Worm (Caenorhabditis elegans): ENCODE results near the gene F09A5.2.

F09A5.2 gene

ce11 chrX:13145988-13146873 is 11.3 kb downstream of the F09A5.2 start:
- peak; percentile 47 for TF ChIP-seq ceh-43 (GFP tag; optimal IDR thresholded peaks at IDR 0.05)
- TF ChIP-seq blmp-1 (tag; optimal IDR thresholded peaks at IDR 0.05), result peak; percentile 79
- peak; percentile 71 for TF ChIP-seq ztf-11 (tag; optimal IDR thresholded peaks at IDR 0.05)
- TF ChIP-seq ceh-83 (GFP tag; optimal IDR thresholded peaks at IDR 0.05), result no peak
- TF ChIP-seq drap-1 (GFP tag; optimal IDR thresholded peaks at IDR 0.05), result no peak
- TF ChIP-seq nhr-12 (tag; optimal IDR thresholded peaks at IDR 0.05), result no peak
- no peak for TF ChIP-seq snpc-4 (tag; optimal IDR thresholded peaks at IDR 0.05)
- TF ChIP-seq elt-1 (tag; optimal IDR thresholded peaks at IDR 0.05; ENCODE audit: borderline replicate concordance, insufficient read depth), result no peak
- peak; percentile 72 for TF ChIP-seq sptf-1 (tag; optimal IDR thresholded peaks at IDR 0.05)
- no peak for TF ChIP-seq nhr-76 (tag; optimal IDR thresholded peaks at IDR 0.05)
- no peak for TF ChIP-seq pha-4 (tag; optimal IDR thresholded peaks at IDR 0.05)
- no peak for TF ChIP-seq hlh-1 (tag; optimal IDR thresholded peaks at IDR 0.05)
- TF ChIP-seq mab-5 (tag; optimal IDR thresholded peaks at IDR 0.05), result no peak
- no peak for TF ChIP-seq nhr-237 (tag; optimal IDR thresholded peaks at IDR 0.05)
- no peak for TF ChIP-seq unc-39 (tag; optimal IDR thresholded peaks at IDR 0.05)
- TF ChIP-seq unc-120 (tag; optimal IDR thresholded peaks at IDR 0.05; ENCODE audit: poor library complexity, severe bottlenecking), result no peak
- no peak for TF ChIP-seq sem-2 (GFP tag; optimal IDR thresholded peaks at IDR 0.05)
- peak; percentile 31 for TF ChIP-seq mls-2 (tag; optimal IDR thresholded peaks at IDR 0.05)
- no peak for TF ChIP-seq bed-3 (GFP tag; optimal IDR thresholded peaks at IDR 0.05)
- TF ChIP-seq nhr-2 (tag; optimal IDR thresholded peaks at IDR 0.05), result peak; percentile 97
- no peak for TF ChIP-seq tbx-8 (GFP tag; optimal IDR thresholded peaks at IDR 0.05)
- TF ChIP-seq unc-62 (GFP tag; optimal IDR thresholded peaks at IDR 0.05), result no peak
- peak; percentile 64 for TF ChIP-seq ces-1 (GFP tag; optimal IDR thresholded peaks at IDR 0.05)
- TF ChIP-seq lin-13 (tag; optimal IDR thresholded peaks at IDR 0.05), result no peak
- no peak for TF ChIP-seq zip-8 (tag; optimal IDR thresholded peaks at IDR 0.05)
- TF ChIP-seq flh-1 (GFP tag; optimal IDR thresholded peaks at IDR 0.05), result no peak
- peak; percentile 95 for TF ChIP-seq lin-32 (GFP tag; optimal IDR thresholded peaks at IDR 0.05)
- no peak for TF ChIP-seq elt-3 (tag; optimal IDR thresholded peaks at IDR 0.05)
- peak; percentile 97 for TF ChIP-seq cnd-1 (tag; optimal IDR thresholded peaks at IDR 0.05)
- no peak for TF ChIP-seq nhr-28 (tag; optimal IDR thresholded peaks at IDR 0.05)
- no peak for TF ChIP-seq lsy-2 (tag; optimal IDR thresholded peaks at IDR 0.05)
- no peak for TF ChIP-seq ham-2 (GFP tag; optimal IDR thresholded peaks at IDR 0.05)
- TF ChIP-seq M03D4.4 (tag; optimal IDR thresholded peaks at IDR 0.05), result no peak
- no peak for TF ChIP-seq mep-1 (tag; optimal IDR thresholded peaks at IDR 0.05)
- TF ChIP-seq ceh-39 (tag; optimal IDR thresholded peaks at IDR 0.05), result no peak

ce11 chrX:13147105-13147504 is 12.2 kb downstream of the F09A5.2 start:
- TF ChIP-seq tbx-8 (GFP tag; optimal IDR thresholded peaks at IDR 0.05) (no peak), M03D4.4 (tag; optimal IDR thresholded peaks at IDR 0.05) (no peak), blmp-1 (tag; optimal IDR thresholded peaks at IDR 0.05) (no peak), ceh-39 (tag; optimal IDR thresholded peaks at IDR 0.05) (no peak), hlh-1 (tag; optimal IDR thresholded peaks at IDR 0.05) (no peak), bed-3 (GFP tag; optimal IDR thresholded peaks at IDR 0.05) (no peak), elt-3 (tag; optimal IDR thresholded peaks at IDR 0.05) (no peak), elt-1 (tag; optimal IDR thresholded peaks at IDR 0.05; ENCODE audit: borderline replicate concordance, insufficient read depth) (no peak), ceh-83 (GFP tag; optimal IDR thresholded peaks at IDR 0.05) (no peak), mep-1 (tag; optimal IDR thresholded peaks at IDR 0.05) (no peak), lin-32 (GFP tag; optimal IDR thresholded peaks at IDR 0.05) (no peak), ceh-43 (GFP tag; optimal IDR thresholded peaks at IDR 0.05) (no peak), sptf-1 (tag; optimal IDR thresholded peaks at IDR 0.05) (no peak), mab-5 (tag; optimal IDR thresholded peaks at IDR 0.05) (no peak), nhr-237 (tag; optimal IDR thresholded peaks at IDR 0.05) (no peak), ztf-11 (tag; optimal IDR thresholded peaks at IDR 0.05) (no peak)

DNA sequence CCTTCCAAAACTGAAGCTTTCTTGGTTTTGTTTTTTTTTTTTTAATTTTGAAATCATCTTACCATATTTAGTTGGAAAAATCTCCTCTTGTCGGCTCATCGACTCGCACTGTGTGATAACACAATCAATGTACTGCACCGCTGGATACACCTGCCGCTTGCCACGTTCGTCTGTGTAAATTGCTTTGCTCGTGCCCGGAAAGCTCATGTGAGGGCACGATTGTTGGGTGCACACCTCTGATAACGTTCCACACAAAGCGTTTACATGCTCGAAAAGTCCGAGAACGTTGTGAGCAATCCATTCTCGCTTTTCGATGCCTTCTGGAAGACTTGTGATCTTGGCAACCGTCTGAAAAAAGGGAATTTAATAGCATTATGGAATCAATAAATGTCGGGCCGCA is 19.6 kb downstream of the F09A5.2 start:
- TF ChIP-seq ceh-83 (GFP tag; optimal IDR thresholded peaks at IDR 0.05) (no peak), ces-1 (GFP tag; optimal IDR thresholded peaks at IDR 0.05) (peak; percentile 28)
